Fruit fly (Drosophila melanogaster) whole organism, adult: ENCODE measurements around the gene Tom70.
A peak's percentile ranks its signal among the peaks of the same experiment; 100 is the strongest.

Experiments used
- CG12768 ChIP-seq: fragments of 200-800 bp; sonication (Bioruptor generic); optimal IDR thresholded peaks from 2 replicates; lab custom pipeline; 2017; ENCODE audit warnings: missing biosample characterization, missing genetic modification characterization, mild to moderate bottlenecking, moderate library complexity, missing genetic modification reagents
- CG5204 ChIP-seq: fragments of 200-800 bp; sonication (Bioruptor generic); optimal IDR thresholded peaks from 2 replicates; lab custom pipeline; 2016; ENCODE audit warnings: missing biosample characterization, missing genetic modification characterization
- Clk ChIP-seq: fragments of 200-800 bp; sonication (Bioruptor generic); optimal IDR thresholded peaks from 2 replicates; lab custom pipeline; 2017; ENCODE audit warnings: missing biosample characterization, missing genetic modification characterization
- Crg-1 ChIP-seq: fragments of 200-800 bp; sonication (Bioruptor generic); optimal IDR thresholded peaks from 2 replicates; lab custom pipeline; 2016; ENCODE audit warnings: missing biosample characterization, missing genetic modification characterization
- Hr96 ChIP-seq: fragments of 200-800 bp; sonication (Bioruptor generic); optimal IDR thresholded peaks from 2 replicates; lab custom pipeline; 2016; ENCODE audit warnings: missing biosample characterization, missing genetic modification characterization
- cnc ChIP-seq, 2 experiments: fragments of >200 bp; optimal IDR thresholded peaks; 2 replicates each; lab custom pipeline; 2017
- kay ChIP-seq: fragments of 200-800 bp; sonication (Bioruptor generic); peaks from one replicate; lab custom pipeline; 2016; ENCODE audit warnings: missing biosample characterization, missing genetic modification characterization, borderline replicate concordance
- pad ChIP-seq: fragments of 200-800 bp; sonication (Bioruptor generic); optimal IDR thresholded peaks from 3 replicates; lab custom pipeline; 2017; ENCODE audit warnings: missing biosample characterization, missing genetic modification characterization, mild to moderate bottlenecking, moderate library complexity, missing genetic modification reagents
- tj ChIP-seq: fragments of 200-800 bp; sonication (Bioruptor generic); optimal IDR thresholded peaks from 3 replicates; lab custom pipeline; 2017; ENCODE audit warnings: missing biosample characterization, mild to moderate bottlenecking, missing genetic modification characterization, moderate library complexity

DNA sequence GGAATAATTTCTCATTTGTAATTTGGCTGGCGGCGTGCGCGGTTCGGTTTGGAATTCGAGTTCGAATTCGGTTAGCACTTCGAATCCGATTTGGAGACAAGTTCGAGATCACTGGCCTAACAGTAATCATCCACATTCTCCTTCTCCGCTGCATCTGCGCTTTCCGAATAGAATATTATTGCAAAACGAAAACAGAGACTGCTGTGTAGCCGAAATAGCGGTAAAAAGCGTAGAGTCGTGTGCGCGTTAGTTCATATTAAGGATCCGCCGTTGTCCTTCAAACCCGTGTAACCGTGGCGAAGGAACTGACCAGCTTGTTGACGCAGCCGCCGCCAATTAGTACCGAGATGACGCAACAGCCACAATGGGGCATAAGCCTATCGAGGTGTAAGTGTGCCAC lies 10.9 kb downstream of the Tom70 start, which contains the start of gene dmGlut:
- TF ChIP-seq pad (GFP tag; lab: Kevin White, UChicago) (peak; percentile 93), cnc (optimal IDR thresholded peaks at IDR 0.05; lab: Kevin White, UChicago) (no peak), CG12768 (GFP tag; lab: Kevin White, UChicago) (no peak), Hr96 (GFP tag; lab: Kevin White, UChicago) (no peak), CG5204 (GFP tag; lab: Kevin White, UChicago) (no peak), kay (GFP tag; lab: Kevin White, UChicago) (no peak), Crg-1 (no peak), Clk (GFP tag; lab: Kevin White, UChicago) (no peak), tj (GFP tag; lab: Kevin White, UChicago) (no peak)
